Fruit fly (Drosophila melanogaster) whole organism, embryonic: ENCODE measurements around the gene CG17612.

Experiments
- Awh ChIP-seq: fragments of 200-800 bp; sonication (Bioruptor generic); IDR thresholded peaks from 2 replicates; pipeline ENCODE4, ENCODE4 v1.3.6; 2022; ENCODE audit warnings: missing biosample characterization, missing genetic modification characterization
- Bdp1 ChIP-seq: fragments of 200-800 bp; sonication (Bioruptor generic); optimal IDR thresholded peaks from 3 replicates; lab custom pipeline; 2016; ENCODE audit warnings: missing biosample characterization, missing genetic modification characterization
- Bteb2 ChIP-seq: fragments of 200-800 bp; sonication (Bioruptor generic); optimal IDR thresholded peaks from 2 replicates; lab custom pipeline; 2016; ENCODE audit warnings: missing biosample characterization, missing genetic modification characterization
- CG10543 ChIP-seq: fragments of 200-800 bp; sonication (Bioruptor generic); optimal IDR thresholded peaks from 3 replicates; lab custom pipeline; 2017; ENCODE audit warnings: missing biosample characterization, mild to moderate bottlenecking, missing genetic modification characterization, moderate library complexity
- CG10654 ChIP-seq: fragments of 200-800 bp; sonication (Bioruptor generic); optimal IDR thresholded peaks from 2 replicates; lab custom pipeline; 2016; ENCODE audit warnings: missing biosample characterization, missing genetic modification characterization
- CG16813 ChIP-seq: fragments of 200-800 bp; sonication (Bioruptor generic); IDR thresholded peaks from 3 replicates; pipeline ENCODE4 v1.3.6; 2022; ENCODE audit warnings: missing biosample characterization, missing genetic modification characterization; ENCODE audit not compliant: partially characterized antibody
- CG17912 ChIP-seq: fragments of 200-800 bp; sonication (Bioruptor generic); optimal IDR thresholded peaks from 2 replicates; lab custom pipeline; 2018; ENCODE audit warnings: missing biosample characterization, mild to moderate bottlenecking, missing genetic modification characterization
- CG18262 ChIP-seq: fragments of 200-800 bp; optimal IDR thresholded peaks from 3 replicates; lab custom pipeline; 2019; ENCODE audit warnings: missing biosample characterization, mild to moderate bottlenecking, missing genetic modification characterization, moderate library complexity
- CG1832 ChIP-seq: fragments of 200-800 bp; sonication (Bioruptor generic); optimal IDR thresholded peaks from 2 replicates; lab custom pipeline; 2017; ENCODE audit warnings: missing biosample characterization, mild to moderate bottlenecking, missing genetic modification characterization, inconsistent platforms
- CG31388 ChIP-seq: fragments of 200-800 bp; sonication (Bioruptor generic); optimal IDR thresholded peaks from 2 replicates; lab custom pipeline; 2016; ENCODE audit warnings: missing biosample characterization, missing genetic modification characterization
- CG32532 ChIP-seq: fragments of 200-800 bp; sonication (Bioruptor generic); IDR thresholded peaks from 2 replicates; pipeline ENCODE4 v1.3.6; 2022; ENCODE audit warnings: missing biosample characterization, missing genetic modification characterization
- CG3838 ChIP-seq: fragments of 200-800 bp; sonication (Bioruptor generic); optimal IDR thresholded peaks from 3 replicates; lab custom pipeline; 2016; ENCODE audit warnings: missing biosample characterization, missing genetic modification characterization
- CG4328 ChIP-seq: fragments of 200-800 bp; sonication (Bioruptor generic); optimal IDR thresholded peaks from 3 replicates; lab custom pipeline; 2017; ENCODE audit warnings: missing biosample characterization, missing genetic modification reagents, missing genetic modification characterization
- CG7745 ChIP-seq: fragments of 200-800 bp; sonication (Bioruptor generic); optimal IDR thresholded peaks from 2 replicates; lab custom pipeline; 2018; ENCODE audit warnings: missing biosample characterization, mild to moderate bottlenecking, missing genetic modification characterization, moderate library complexity
- CG8765 ChIP-seq: fragments of 200-800 bp; sonication (Bioruptor generic); IDR thresholded peaks from 2 replicates; pipeline ENCODE4 v1.3.6; 2022; ENCODE audit warnings: missing biosample characterization, missing genetic modification characterization
- CG8924 ChIP-seq: fragments of 200-800 bp; optimal IDR thresholded peaks from 3 replicates; lab custom pipeline; 2019; ENCODE audit warnings: missing biosample characterization, mild to moderate bottlenecking, missing genetic modification characterization, moderate library complexity
- CG9437 ChIP-seq: fragments of 200-800 bp; sonication (Bioruptor generic); optimal IDR thresholded peaks from 2 replicates; lab custom pipeline; 2018; ENCODE audit warnings: missing biosample characterization, mild to moderate bottlenecking, missing genetic modification characterization
- CG9609 ChIP-seq: fragments of 200-800 bp; sonication (Bioruptor generic); optimal IDR thresholded peaks from 3 replicates; lab custom pipeline; 2016; ENCODE audit warnings: missing biosample characterization, missing genetic modification characterization
- CTCF ChIP-seq: fragments of 200-800 bp; sonication (Bioruptor generic); optimal IDR thresholded peaks from 2 replicates; lab custom pipeline; 2017; ENCODE audit warnings: missing biosample characterization, mild to moderate bottlenecking, missing genetic modification characterization, moderate library complexity
- Chrac-16 ChIP-seq: fragments of 200-800 bp; sonication (Bioruptor generic); optimal IDR thresholded peaks from 3 replicates; lab custom pipeline; 2016; ENCODE audit warnings: missing biosample characterization, missing genetic modification characterization
- E2f2 ChIP-seq: fragments of 200-800 bp; sonication (Bioruptor generic); IDR thresholded peaks from 2 replicates; pipeline ENCODE4 v1.3.6; 2022; ENCODE audit warnings: missing biosample characterization, missing genetic modification characterization
- Fer2 ChIP-seq: fragments of 200-800 bp; sonication (Bioruptor generic); optimal IDR thresholded peaks from 2 replicates; lab custom pipeline; 2018; ENCODE audit warnings: missing biosample characterization, mild to moderate bottlenecking, missing genetic modification characterization, moderate library complexity
- Gsc ChIP-seq: fragments of 200-800 bp; sonication (Bioruptor generic); IDR thresholded peaks from 2 replicates; pipeline ENCODE4 v1.3.6; 2022; ENCODE audit warnings: missing biosample characterization, missing genetic modification characterization
- HHEX ChIP-seq: fragments of 200-800 bp; sonication (Bioruptor generic); optimal IDR thresholded peaks from 3 replicates; lab custom pipeline; 2017; ENCODE audit warnings: missing biosample characterization, mild to moderate bottlenecking, missing genetic modification characterization, missing genetic modification reagents
- HLH4C ChIP-seq: fragments of 200-800 bp; sonication (Bioruptor generic); IDR thresholded peaks from 3 replicates; pipeline ENCODE4 v1.3.6; 2022; ENCODE audit warnings: missing biosample characterization, missing genetic modification characterization; ENCODE audit not compliant: partially characterized antibody
- MTF-1 ChIP-seq: fragments of 200-800 bp; sonication (Bioruptor generic); optimal IDR thresholded peaks from 2 replicates; lab custom pipeline; 2018; ENCODE audit warnings: missing biosample characterization, mild to moderate bottlenecking, missing genetic modification characterization, borderline replicate concordance
- NC2α ChIP-seq: fragments of 200-800 bp; sonication (Bioruptor generic); optimal IDR thresholded peaks from 2 replicates; lab custom pipeline; 2016; ENCODE audit warnings: missing biosample characterization, missing genetic modification characterization
- Ravus ChIP-seq: fragments of 200-800 bp; sonication (Bioruptor generic); IDR thresholded peaks from 2 replicates; pipeline ENCODE4 v1.3.6; 2022; ENCODE audit warnings: missing biosample characterization, missing genetic modification characterization
- Tbp ChIP-seq: fragments of >200 bp; optimal IDR thresholded peaks from 2 replicates; lab custom pipeline; 2018; ENCODE audit warnings: missing biosample characterization, missing genetic modification characterization
- Trl ChIP-seq, 3 experiments: fragments of >200 bp in 2 of 3; fragments of 200-800 bp in 1 of 3; sonication (Bioruptor generic) in 1 of 3; optimal IDR thresholded peaks; 2 replicates in 1 of 3; 3 replicates in 2 of 3; lab custom pipeline; 2016 to 2017; ENCODE audit warnings: missing biosample characterization in 1 of 3, missing genetic modification characterization in 1 of 3
- Vsx1 ChIP-seq: fragments of 200-800 bp; sonication (Bioruptor generic); optimal IDR thresholded peaks from 2 replicates; lab custom pipeline; 2017; ENCODE audit warnings: missing biosample characterization, mild to moderate bottlenecking, missing genetic modification characterization, missing genetic modification reagents
- ab ChIP-seq: fragments of 200-800 bp; sonication (Bioruptor generic); optimal IDR thresholded peaks from 2 replicates; lab custom pipeline; 2016; ENCODE audit warnings: missing biosample characterization, missing genetic modification characterization
- abd-A ChIP-seq: fragments of 200-800 bp; sonication (Bioruptor generic); optimal IDR thresholded peaks from 3 replicates; lab custom pipeline; 2019; ENCODE audit warnings: missing biosample characterization, mild to moderate bottlenecking, missing genetic modification characterization, moderate library complexity
- ac ChIP-seq: fragments of 200-800 bp; sonication (Bioruptor generic); optimal IDR thresholded peaks from 3 replicates; lab custom pipeline; 2017; ENCODE audit warnings: missing biosample characterization, mild to moderate bottlenecking, missing genetic modification characterization
- bsh ChIP-seq, 2 experiments: fragments of 200-800 bp; sonication (Bioruptor generic); optimal IDR thresholded peaks; 2 replicates each; lab custom pipeline; 2017 to 2018; ENCODE audit warnings: mild to moderate bottlenecking in 2 of 2, missing biosample characterization in 2 of 2, missing genetic modification characterization in 2 of 2, moderate library complexity in 1 of 2
- crol ChIP-seq: fragments of 200-800 bp; sonication (Bioruptor generic); IDR thresholded peaks from 2 replicates; pipeline ENCODE4 v1.3.6; 2022; ENCODE audit warnings: missing biosample characterization, missing genetic modification characterization
- disco-r ChIP-seq: fragments of 200-800 bp; sonication (Bioruptor generic); optimal IDR thresholded peaks from 2 replicates; lab custom pipeline; 2016; ENCODE audit warnings: missing biosample characterization, missing genetic modification characterization
- emc ChIP-seq: fragments of 200-800 bp; sonication (Bioruptor generic); optimal IDR thresholded peaks from 2 replicates; lab custom pipeline; 2016; ENCODE audit warnings: missing biosample characterization, missing genetic modification characterization
- grn ChIP-seq: fragments of 200-800 bp; sonication (Bioruptor generic); optimal IDR thresholded peaks from 3 replicates; lab custom pipeline; 2017; ENCODE audit warnings: missing biosample characterization, missing genetic modification characterization
- jigr1 ChIP-seq: fragments of 200-800 bp; sonication (Bioruptor generic); IDR thresholded peaks from 3 replicates; pipeline ENCODE4 v1.3.6; 2022; ENCODE audit warnings: missing biosample characterization, missing genetic modification characterization
- peb ChIP-seq: fragments of 200-800 bp; sonication (Bioruptor generic); IDR thresholded peaks from 2 replicates; pipeline ENCODE4 v1.3.6; 2022; ENCODE audit warnings: missing biosample characterization, missing genetic modification characterization
- pfk ChIP-seq: fragments of 200-800 bp; sonication (Bioruptor generic); optimal IDR thresholded peaks from 2 replicates; lab custom pipeline; 2018; ENCODE audit warnings: missing biosample characterization, mild to moderate bottlenecking, missing genetic modification characterization, moderate library complexity
- pum ChIP-seq: fragments of 200-800 bp; sonication (Bioruptor generic); optimal IDR thresholded peaks from 2 replicates; lab custom pipeline; 2016; ENCODE audit warnings: missing biosample characterization, missing genetic modification characterization
- repo ChIP-seq: fragments of 200-800 bp; sonication (Bioruptor generic); optimal IDR thresholded peaks from 2 replicates; lab custom pipeline; 2016; ENCODE audit warnings: missing biosample characterization, missing genetic modification characterization
- salm ChIP-seq: fragments of 200-800 bp; sonication (Bioruptor generic); optimal IDR thresholded peaks from 2 replicates; lab custom pipeline; 2018; ENCODE audit warnings: missing biosample characterization, mild to moderate bottlenecking, missing genetic modification characterization
- sisA ChIP-seq: fragments of 200-800 bp; sonication (Bioruptor generic); IDR thresholded peaks from 2 replicates; pipeline ENCODE4 v1.3.6; 2022; ENCODE audit warnings: missing biosample characterization, missing genetic modification characterization
- ssp ChIP-seq: fragments of 200-800 bp; sonication (Bioruptor generic); IDR thresholded peaks from 2 replicates; pipeline ENCODE4 v1.3.6; 2022; ENCODE audit warnings: missing biosample characterization, missing genetic modification characterization
- sug ChIP-seq: fragments of 200-800 bp; optimal IDR thresholded peaks from 2 replicates; lab custom pipeline; 2019; ENCODE audit warnings: missing biosample characterization, mild to moderate bottlenecking, missing genetic modification characterization, moderate library complexity
- tap ChIP-seq: fragments of 200-800 bp; optimal IDR thresholded peaks from 3 replicates; lab custom pipeline; 2019; ENCODE audit warnings: missing biosample characterization, mild to moderate bottlenecking, missing genetic modification characterization, moderate library complexity
- twi ChIP-seq: fragments of 200-800 bp; optimal IDR thresholded peaks from 2 replicates; lab custom pipeline; 2019; ENCODE audit warnings: missing biosample characterization, mild to moderate bottlenecking, missing genetic modification characterization, moderate library complexity
- yki ChIP-seq: fragments of >200 bp; optimal IDR thresholded peaks from 3 replicates; lab custom pipeline; 2018

CG17612 gene

DNA sequence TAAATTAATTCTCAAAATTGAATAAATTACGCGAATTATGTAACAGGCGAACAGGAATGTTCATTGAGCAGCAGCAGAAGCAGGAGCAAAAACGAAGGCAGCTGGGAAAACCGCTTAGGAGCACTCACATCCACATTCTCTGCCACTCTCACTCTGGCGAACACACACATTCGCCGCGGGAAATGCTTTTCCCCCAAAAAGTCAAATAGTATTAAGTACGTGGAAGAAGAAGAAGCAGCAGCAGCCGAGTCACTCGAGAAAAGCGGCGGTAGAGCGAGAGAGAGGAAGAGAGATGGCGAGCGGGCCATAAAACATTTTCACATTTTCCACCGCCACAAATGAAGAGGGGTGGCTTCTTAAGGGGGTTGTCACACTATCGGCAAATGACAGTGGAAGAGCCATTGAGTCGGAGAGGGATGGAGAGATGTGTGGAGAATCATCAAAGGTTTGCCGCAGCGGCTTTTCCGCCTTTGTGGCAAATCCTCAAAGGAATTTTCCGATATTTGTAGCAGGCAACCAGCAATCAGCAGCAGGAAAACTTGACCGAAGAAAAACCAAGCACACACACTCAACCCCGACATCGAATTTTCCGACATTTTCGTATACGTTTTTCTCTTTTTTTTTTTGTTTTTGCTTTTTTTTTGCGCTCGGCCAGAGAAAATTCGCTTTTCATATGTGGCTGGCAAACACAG is 35.8 kb downstream of the CG17612 start (continued):
- TF ChIP-seq twi, result peak; percentile 40
- peak; percentile 38 for TF ChIP-seq ac (GFP tag; lab: Kevin White, UChicago)
- no peak for TF ChIP-seq CG10654 (GFP tag; lab: Kevin White, UChicago)
- TF ChIP-seq abd-A (tag; lab: Kevin White, UChicago), result peak; percentile 100
- no peak for TF ChIP-seq peb (GFP tag; lab: Robert Waterston, UW)
- TF ChIP-seq Bdp1, result no peak
- no peak for TF ChIP-seq Awh (GFP tag; lab: Robert Waterston, UW)
- peak; percentile 45 to 63 for TF ChIP-seq Trl (optimal IDR thresholded peaks at IDR 0.05; lab: Kevin White, UChicago)
- TF ChIP-seq Trl (GFP tag; optimal IDR thresholded peaks at IDR 0.05; lab: Kevin White, UChicago), result peak; percentile 13
- no peak for TF ChIP-seq Tbp (GFP tag; lab: Kevin White, UChicago)
- no peak for TF ChIP-seq HHEX (GFP tag; lab: Kevin White, UChicago)
- TF ChIP-seq bsh (GFP tag; optimal IDR thresholded peaks at IDR 0.05; lab: Kevin White, UChicago), result no peak
- 0 out of 3 replicates have a peak, but pooled peaks have one; percentile 22 for TF ChIP-seq HLH4C (GFP tag; lab: Robert Waterston, UW)
- TF ChIP-seq CG10543, result peak; percentile 76
- no peak for TF ChIP-seq emc (GFP tag; lab: Kevin White, UChicago)
- TF ChIP-seq grn (GFP tag; lab: Kevin White, UChicago), result no peak
- no peak for TF ChIP-seq yki (lab: Kevin White, UChicago)
- no peak for TF ChIP-seq pum
- no peak for TF ChIP-seq Ravus (GFP tag; lab: Robert Waterston, UW)
- TF ChIP-seq pfk, result no peak
- no peak for TF ChIP-seq NC2α (GFP tag; lab: Kevin White, UChicago)
- no peak for TF ChIP-seq salm
- no peak for TF ChIP-seq ab (GFP tag; lab: Kevin White, UChicago)
- TF ChIP-seq MTF-1 (GFP tag; lab: Kevin White, UChicago), result no peak
- TF ChIP-seq CG32532 (GFP tag; lab: Robert Waterston, UW), result peak; percentile 36; the same call in 1 of the 2 replicates
- TF ChIP-seq CG17912 (GFP tag; lab: Kevin White, UChicago), result no peak
- no peak for TF ChIP-seq sug (tag; lab: Kevin White, UChicago)
- no peak for TF ChIP-seq CG3838 (GFP tag; lab: Kevin White, UChicago)
- TF ChIP-seq sisA (GFP tag; lab: Robert Waterston, UW), result no peak
- no peak for TF ChIP-seq Fer2 (tag; lab: Kevin White, UChicago)
- no peak for TF ChIP-seq repo (GFP tag; lab: Kevin White, UChicago)
- TF ChIP-seq disco-r (GFP tag; lab: Kevin White, UChicago), result no peak
- TF ChIP-seq CTCF (GFP tag; lab: Kevin White, UChicago), result no peak
- no peak for TF ChIP-seq Bteb2 (GFP tag; lab: Kevin White, UChicago)
- TF ChIP-seq CG7745, result peak; percentile 98
- TF ChIP-seq Chrac-16 (GFP tag; lab: Kevin White, UChicago), result no peak
- no peak for TF ChIP-seq E2f2 (GFP tag; lab: Robert Waterston, UW)
- no peak for TF ChIP-seq jigr1
- no peak for TF ChIP-seq Vsx1 (GFP tag; lab: Kevin White, UChicago)
- TF ChIP-seq Gsc (GFP tag; lab: Robert Waterston, UW), result no peak
- no peak for TF ChIP-seq CG18262 (tag; lab: Kevin White, UChicago)
- no peak for TF ChIP-seq CG9437 (GFP tag; lab: Kevin White, UChicago)
- peak; percentile 85 for TF ChIP-seq crol (GFP tag; lab: Robert Waterston, UW)
- TF ChIP-seq CG31388 (GFP tag; lab: Kevin White, UChicago), result no peak
- TF ChIP-seq CG1832 (GFP tag; lab: Kevin White, UChicago), result peak; percentile 80
- no peak for TF ChIP-seq tap
- TF ChIP-seq ssp (GFP tag; lab: Robert Waterston, UW), result no peak
- no peak for TF ChIP-seq CG16813 (GFP tag; lab: Robert Waterston, UW)
- TF ChIP-seq CG9609 (GFP tag; lab: Kevin White, UChicago), result no peak
- no peak for TF ChIP-seq CG8765 (GFP tag; lab: Robert Waterston, UW)
- TF ChIP-seq CG4328 (GFP tag; lab: Kevin White, UChicago), result no peak
- peak; percentile 51 for TF ChIP-seq CG8924 (tag; lab: Kevin White, UChicago)
